Fruit fly (Drosophila melanogaster): ENCODE results near the gene Trc8.

DNA sequence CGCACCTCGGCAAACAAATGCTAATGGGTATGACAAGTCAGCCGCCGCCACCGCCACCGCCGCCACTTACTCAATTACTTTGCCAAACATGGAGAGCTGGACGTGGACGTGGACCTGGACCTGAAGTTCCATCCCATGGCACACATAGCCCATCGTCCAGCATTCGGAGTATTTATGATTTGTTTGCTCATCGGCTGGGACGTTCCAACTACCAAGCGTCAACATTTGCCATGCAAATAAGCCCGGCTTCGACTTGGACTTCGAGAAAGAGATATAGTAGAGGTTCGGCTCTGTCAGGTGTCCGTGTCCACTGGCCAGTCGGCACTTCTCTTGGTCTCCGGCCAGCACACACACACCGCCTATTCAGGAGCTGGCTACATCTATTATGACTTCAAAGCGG is 45.2 kb upstream of the Trc8 start:
- TF ChIP-seq fd96Ca (GFP tag; IDR thresholded peaks at IDR 0.05) (no peak), Ets98B (GFP tag; IDR thresholded peaks at IDR 0.05) (no peak), CG12605 (GFP tag; IDR thresholded peaks at IDR 0.05) (no peak), rn (GFP tag; IDR thresholded peaks at IDR 0.05) (no peak), CG32121 (GFP tag; IDR thresholded peaks at IDR 0.05) (no peak), CG34367 (tag; optimal IDR thresholded peaks at IDR 0.05) (no peak), CG4496 (GFP tag; IDR thresholded peaks at IDR 0.05) (no peak), EcR (GFP tag; optimal IDR thresholded peaks at IDR 0.05) (no peak)

All from whole organism, pupa.